Fruit fly (Drosophila melanogaster) whole organism, embryonic: ENCODE results near the gene CG43255.

ENCODE experiments used
- Antp ChIP-seq: fragments of 200-800 bp; sonication (Bioruptor generic); optimal IDR thresholded peaks from 3 replicates; lab custom pipeline; 2016; ENCODE audit warnings: missing biosample characterization, missing genetic modification characterization
- Asciz ChIP-seq: fragments of 200-800 bp; sonication (Bioruptor generic); optimal IDR thresholded peaks from 2 replicates; lab custom pipeline; 2017; ENCODE audit warnings: missing biosample characterization, mild to moderate bottlenecking, missing genetic modification characterization, missing genetic modification reagents
- B-H1 ChIP-seq: fragments of 200-800 bp; sonication (Bioruptor generic); IDR thresholded peaks from 3 replicates; pipeline ENCODE4 v1.3.6; 2022; ENCODE audit warnings: missing biosample characterization, missing genetic modification characterization
- CG10209 ChIP-seq: fragments of 200-800 bp; sonication (Bioruptor generic); optimal IDR thresholded peaks from 3 replicates; lab custom pipeline; 2017; ENCODE audit warnings: missing biosample characterization, mild to moderate bottlenecking, missing genetic modification characterization, missing genetic modification reagents
- CG1024 ChIP-seq: fragments of 200-800 bp; sonication (Bioruptor generic); IDR thresholded peaks from 2 replicates; pipeline ENCODE4 v1.3.6; 2022; ENCODE audit warnings: missing biosample characterization, missing genetic modification characterization
- CG10267 ChIP-seq: fragments of 200-800 bp; sonication (Bioruptor generic); optimal IDR thresholded peaks from 2 replicates; lab custom pipeline; 2018; ENCODE audit warnings: missing biosample characterization, mild to moderate bottlenecking, missing genetic modification characterization, moderate library complexity
- CG13123 ChIP-seq: fragments of 200-800 bp; sonication (Bioruptor generic); optimal IDR thresholded peaks from 2 replicates; lab custom pipeline; 2016; ENCODE audit warnings: missing biosample characterization, missing genetic modification characterization
- CG13287 ChIP-seq: fragments of 200-800 bp; sonication (Bioruptor generic); IDR thresholded peaks from 2 replicates; pipeline ENCODE4 v1.3.6; 2022; ENCODE audit warnings: missing biosample characterization, missing genetic modification characterization; ENCODE audit not compliant: partially characterized antibody
- CG14050 ChIP-seq: fragments of 200-800 bp; sonication (Bioruptor generic); IDR thresholded peaks from 3 replicates; pipeline ENCODE4 v1.3.6; 2022; ENCODE audit warnings: missing biosample characterization, missing genetic modification characterization
- CG15269 ChIP-seq: fragments of 200-800 bp; sonication (Bioruptor generic); optimal IDR thresholded peaks from 2 replicates; lab custom pipeline; 2018; ENCODE audit warnings: missing biosample characterization, mild to moderate bottlenecking, missing genetic modification characterization, moderate library complexity
- CG16813 ChIP-seq: fragments of 200-800 bp; sonication (Bioruptor generic); IDR thresholded peaks from 3 replicates; pipeline ENCODE4 v1.3.6; 2022; ENCODE audit warnings: missing biosample characterization, missing genetic modification characterization; ENCODE audit not compliant: partially characterized antibody
- CG16815 ChIP-seq: fragments of 200-800 bp; sonication (Bioruptor generic); optimal IDR thresholded peaks from 3 replicates; lab custom pipeline; 2017; ENCODE audit warnings: missing biosample characterization, mild to moderate bottlenecking, missing genetic modification characterization
- CG17385 ChIP-seq: fragments of 200-800 bp; sonication (Bioruptor generic); optimal IDR thresholded peaks from 3 replicates; lab custom pipeline; 2018; ENCODE audit warnings: missing biosample characterization, mild to moderate bottlenecking, missing genetic modification characterization
- CG1792 ChIP-seq: fragments of 200-800 bp; sonication (Bioruptor generic); optimal IDR thresholded peaks from 2 replicates; lab custom pipeline; 2016; ENCODE audit warnings: missing biosample characterization, missing genetic modification characterization
- CG18476 ChIP-seq: fragments of 200-800 bp; sonication (Bioruptor generic); optimal IDR thresholded peaks from 2 replicates; lab custom pipeline; 2016; ENCODE audit warnings: missing biosample characterization, mild to moderate bottlenecking, missing genetic modification characterization
- CG32767 ChIP-seq: fragments of 200-800 bp; sonication (Bioruptor generic); IDR thresholded peaks from 2 replicates; pipeline ENCODE4 v1.3.6; 2022; ENCODE audit warnings: missing biosample characterization, missing genetic modification characterization
- CG8388 ChIP-seq: fragments of 200-800 bp; sonication (Bioruptor generic); optimal IDR thresholded peaks from 2 replicates; lab custom pipeline; 2019; ENCODE audit warnings: missing biosample characterization, mild to moderate bottlenecking, missing genetic modification characterization, moderate library complexity
- CG8924 ChIP-seq: fragments of 200-800 bp; optimal IDR thresholded peaks from 3 replicates; lab custom pipeline; 2019; ENCODE audit warnings: missing biosample characterization, mild to moderate bottlenecking, missing genetic modification characterization, moderate library complexity
- CHES-1-like ChIP-seq: fragments of 200-800 bp; sonication (Bioruptor generic); optimal IDR thresholded peaks from 2 replicates; lab custom pipeline; 2016; ENCODE audit warnings: missing biosample characterization, missing genetic modification characterization
- D ChIP-seq, 2 experiments: fragments of 200-800 bp in 1 of 2; fragments of >200 bp in 1 of 2; sonication (Bioruptor generic) in 1 of 2; optimal IDR thresholded peaks; 2 replicates in 1 of 2; 3 replicates in 1 of 2; lab custom pipeline; 2017; ENCODE audit warnings: mild to moderate bottlenecking in 1 of 2, missing biosample characterization in 1 of 2, missing genetic modification characterization in 1 of 2, missing genetic modification reagents in 1 of 2
- Dad ChIP-seq: fragments of 200-800 bp; sonication (Bioruptor generic); optimal IDR thresholded peaks from 3 replicates; lab custom pipeline; 2016; ENCODE audit warnings: missing biosample characterization, missing genetic modification characterization
- Dref ChIP-seq: fragments of 200-800 bp; sonication (Bioruptor generic); IDR thresholded peaks from 2 replicates; pipeline ENCODE4 v1.3.6; 2022; ENCODE audit warnings: missing biosample characterization, missing genetic modification characterization
- ERR ChIP-seq: fragments of 200-800 bp; sonication (Bioruptor generic); optimal IDR thresholded peaks from 2 replicates; lab custom pipeline; 2016; ENCODE audit warnings: missing biosample characterization, missing genetic modification characterization
- Fer3 ChIP-seq: fragments of 200-800 bp; sonication (Bioruptor generic); optimal IDR thresholded peaks from 2 replicates; lab custom pipeline; 2018; ENCODE audit warnings: missing biosample characterization, mild to moderate bottlenecking, missing genetic modification characterization, moderate library complexity
- HLHmδ ChIP-seq: fragments of 200-800 bp; sonication (Bioruptor generic); optimal IDR thresholded peaks from 2 replicates; lab custom pipeline; 2018; ENCODE audit warnings: missing biosample characterization, mild to moderate bottlenecking, missing genetic modification characterization, moderate library complexity
- Kr ChIP-seq: fragments of 200-800 bp; sonication (Bioruptor generic); optimal IDR thresholded peaks from 2 replicates; lab custom pipeline; 2017; ENCODE audit warnings: missing biosample characterization, mild to moderate bottlenecking, missing genetic modification characterization
- Mrtf ChIP-seq: fragments of 200-800 bp; sonication (Bioruptor generic); IDR thresholded peaks from 3 replicates; pipeline ENCODE4 v1.3.6; 2022; ENCODE audit warnings: missing biosample characterization, missing genetic modification characterization
- NC2β ChIP-seq: fragments of 200-800 bp; sonication (Bioruptor generic); optimal IDR thresholded peaks from 2 replicates; lab custom pipeline; 2016; ENCODE audit warnings: missing biosample characterization, missing genetic modification characterization
- Nf-YC ChIP-seq: fragments of 200-800 bp; optimal IDR thresholded peaks from 3 replicates; lab custom pipeline; 2019; ENCODE audit warnings: missing biosample characterization, mild to moderate bottlenecking, missing genetic modification characterization, moderate library complexity
- Side ChIP-seq: fragments of 200-800 bp; sonication (Bioruptor generic); optimal IDR thresholded peaks from 2 replicates; lab custom pipeline; 2016; ENCODE audit warnings: missing biosample characterization, missing genetic modification characterization
- Spps ChIP-seq: fragments of 200-800 bp; sonication (Bioruptor generic); optimal IDR thresholded peaks from 2 replicates; lab custom pipeline; 2018; ENCODE audit warnings: missing biosample characterization, mild to moderate bottlenecking, missing genetic modification characterization
- Vsx1 ChIP-seq: fragments of 200-800 bp; sonication (Bioruptor generic); optimal IDR thresholded peaks from 2 replicates; lab custom pipeline; 2017; ENCODE audit warnings: missing biosample characterization, mild to moderate bottlenecking, missing genetic modification characterization, missing genetic modification reagents
- az2 ChIP-seq: fragments of 200-800 bp; sonication (Bioruptor generic); optimal IDR thresholded peaks from 3 replicates; lab custom pipeline; 2016; ENCODE audit warnings: missing biosample characterization, missing genetic modification characterization
- bab2 ChIP-seq: fragments of 200-800 bp; sonication (Bioruptor generic); optimal IDR thresholded peaks from 2 replicates; lab custom pipeline; 2016; ENCODE audit warnings: missing biosample characterization, missing genetic modification characterization
- bcd ChIP-seq: fragments of 200-800 bp; sonication (Bioruptor generic); optimal IDR thresholded peaks from 2 replicates; lab custom pipeline; 2017; ENCODE audit warnings: missing biosample characterization, mild to moderate bottlenecking, missing genetic modification characterization
- btn ChIP-seq: fragments of 200-800 bp; sonication (Bioruptor generic); optimal IDR thresholded peaks from 2 replicates; lab custom pipeline; 2016; ENCODE audit warnings: missing biosample characterization, missing genetic modification characterization
- cad ChIP-seq: fragments of >200 bp; optimal IDR thresholded peaks from 2 replicates; lab custom pipeline; 2017; ENCODE audit warnings: missing biosample characterization, missing genetic modification characterization
- dm ChIP-seq: fragments of 200-800 bp; sonication (Bioruptor generic); optimal IDR thresholded peaks from 3 replicates; lab custom pipeline; 2016; ENCODE audit warnings: missing biosample characterization, missing genetic modification characterization
- dmrt11E ChIP-seq: fragments of 200-800 bp; sonication (Bioruptor generic); optimal IDR thresholded peaks from 3 replicates; lab custom pipeline; 2018; ENCODE audit warnings: missing biosample characterization, mild to moderate bottlenecking, missing genetic modification characterization, moderate library complexity
- fd64A ChIP-seq: fragments of 200-800 bp; sonication (Bioruptor generic); optimal IDR thresholded peaks from 3 replicates; lab custom pipeline; 2018; ENCODE audit warnings: missing biosample characterization, mild to moderate bottlenecking, missing genetic modification characterization
- gfzf ChIP-seq: fragments of 200-800 bp; sonication (Bioruptor generic); optimal IDR thresholded peaks from 2 replicates; lab custom pipeline; 2016; ENCODE audit warnings: missing biosample characterization, mild to moderate bottlenecking, missing genetic modification characterization, moderate library complexity
- ken ChIP-seq: fragments of 200-800 bp; sonication (Bioruptor generic); IDR thresholded peaks from 3 replicates; pipeline ENCODE4 v1.3.6; 2022; ENCODE audit warnings: missing biosample characterization, missing genetic modification characterization
- knrl ChIP-seq: fragments of 200-800 bp; sonication (Bioruptor generic); IDR thresholded peaks from 3 replicates; pipeline ENCODE4 v1.3.6; 2022; ENCODE audit warnings: missing biosample characterization, missing genetic modification characterization; ENCODE audit not compliant: partially characterized antibody
- org-1 ChIP-seq: fragments of 200-800 bp; sonication (Bioruptor generic); optimal IDR thresholded peaks from 2 replicates; lab custom pipeline; 2017; ENCODE audit warnings: missing biosample characterization, missing genetic modification characterization
- rib ChIP-seq: fragments of 200-800 bp; sonication (Bioruptor generic); IDR thresholded peaks from 2 replicates; pipeline ENCODE4 v1.3.6; 2022; ENCODE audit warnings: missing biosample characterization, missing genetic modification characterization
- shn ChIP-seq: fragments of 200-800 bp; sonication (Bioruptor generic); optimal IDR thresholded peaks from 3 replicates; lab custom pipeline; 2016; ENCODE audit warnings: missing biosample characterization, missing genetic modification characterization
- stc ChIP-seq: fragments of 200-800 bp; sonication (Bioruptor generic); IDR thresholded peaks from 2 replicates; pipeline ENCODE4 v1.3.6; 2022; ENCODE audit warnings: missing biosample characterization, missing genetic modification characterization
- usp ChIP-seq: fragments of >200 bp; optimal IDR thresholded peaks from 2 replicates; lab custom pipeline; 2017; ENCODE audit warnings: missing biosample characterization, missing genetic modification characterization
- vvl ChIP-seq: fragments of 200-800 bp; sonication (Bioruptor generic); IDR thresholded peaks from 2 replicates; pipeline ENCODE4 v1.3.6; 2022; ENCODE audit warnings: missing biosample characterization, missing genetic modification characterization
- zfh2 ChIP-seq: fragments of 200-800 bp; sonication (Bioruptor generic); optimal IDR thresholded peaks from 2 replicates; lab custom pipeline; 2016; ENCODE audit warnings: missing biosample characterization, missing genetic modification characterization

CG43255 gene

dm6 chrX:8897859-8898427 is 25.8 kb upstream of the CG43255 start, which contains the start of gene Moe (continued):
- TF ChIP-seq CG16813 (GFP tag; lab: Robert Waterston, UW) (peak; percentile 83), CG8924 (peak; percentile 39), CG16815 (GFP tag; lab: Kevin White, UChicago) (no peak), Dad (GFP tag; lab: Kevin White, UChicago) (peak; percentile 17), ken (peak; percentile 62; the same call in 2 of the 3 replicates), cad (GFP tag; lab: Kevin White, UChicago) (no peak), NC2β (GFP tag; lab: Kevin White, UChicago) (peak; percentile 26), CG1024 (no peak), Dref (GFP tag; lab: Robert Waterston, UW) (peak; percentile 57), CG15269 (tag; lab: Kevin White, UChicago) (peak; percentile 36), Vsx1 (GFP tag; lab: Kevin White, UChicago) (no peak), shn (GFP tag; lab: Kevin White, UChicago) (peak; percentile 48), stc (GFP tag; lab: Robert Waterston, UW) (no peak), CG32767 (GFP tag; lab: Robert Waterston, UW) (no peak), az2 (GFP tag; lab: Kevin White, UChicago) (peak; percentile 38), zfh2 (peak; percentile 79), gfzf (GFP tag; lab: Kevin White, UChicago) (peak; percentile 25), Kr (GFP tag; lab: Kevin White, UChicago) (no peak), bab2 (GFP tag; lab: Kevin White, UChicago) (peak; percentile 64), knrl (peak; percentile 78), usp (no peak), bcd (GFP tag; lab: Kevin White, UChicago) (peak; percentile 33), CG13123 (GFP tag; lab: Kevin White, UChicago) (peak; percentile 26), vvl (GFP tag; lab: Robert Waterston, UW) (peak; percentile 39; the same call in 1 of the 2 replicates), B-H1 (GFP tag; lab: Robert Waterston, UW) (no peak), rib (GFP tag; lab: Robert Waterston, UW) (no peak), fd64A (GFP tag; lab: Kevin White, UChicago) (no peak), CG1792 (peak; percentile 55), btn (GFP tag; lab: Kevin White, UChicago) (peak; percentile 12), CG10267 (peak; percentile 38), org-1 (GFP tag; lab: Kevin White, UChicago) (no peak), CG14050 (no peak), Nf-YC (tag; lab: Kevin White, UChicago) (peak; percentile 55), dm (GFP tag; lab: Kevin White, UChicago) (peak; percentile 29), dmrt11E (tag; lab: Kevin White, UChicago) (no peak), CG8388 (GFP tag; lab: Kevin White, UChicago) (no peak), Antp (peak; percentile 80), D (optimal IDR thresholded peaks at IDR 0.05; lab: Kevin White, UChicago) (no peak), D (GFP tag; optimal IDR thresholded peaks at IDR 0.05; lab: Kevin White, UChicago) (no peak), Side (GFP tag; lab: Kevin White, UChicago) (peak; percentile 34), CG13287 (GFP tag; lab: Robert Waterston, UW) (peak; percentile 84), Mrtf (GFP tag; lab: Robert Waterston, UW) (peak; percentile 4; the same call in 1 of the 3 replicates), CG18476 (GFP tag; lab: Kevin White, UChicago) (no peak), CG17385 (GFP tag; lab: Kevin White, UChicago) (no peak), ERR (GFP tag; lab: Kevin White, UChicago) (peak; percentile 55), Asciz (GFP tag; lab: Kevin White, UChicago) (no peak), Fer3 (tag; lab: Kevin White, UChicago) (no peak), Spps (tag; lab: Kevin White, UChicago) (no peak), HLHmδ (GFP tag; lab: Kevin White, UChicago) (no peak), CG10209 (no peak), CHES-1-like (peak; percentile 66)
